Fruit fly (Drosophila melanogaster): Measurements from ENCODE around the gene Alg12.

DNA sequence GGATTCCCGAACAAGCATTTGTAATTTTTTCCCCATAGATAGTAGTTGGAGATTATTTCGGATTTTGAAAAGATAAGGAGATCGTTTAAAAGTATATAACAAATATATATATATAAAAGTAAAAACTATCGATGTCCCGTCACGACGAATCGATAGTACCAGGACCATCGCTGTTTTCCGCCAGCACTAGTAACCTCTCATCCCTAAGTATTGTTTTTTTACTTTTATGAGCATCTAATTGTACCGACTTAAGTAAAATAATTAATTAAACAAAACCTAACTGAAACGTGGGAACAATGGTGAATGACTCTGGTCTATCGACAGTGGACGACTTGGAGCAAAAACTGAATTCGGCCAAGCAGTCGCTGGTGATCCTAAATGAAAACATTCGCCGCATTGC, 15.6 kb upstream of the Alg12 start, which contains the start of gene Pnn:
- TF ChIP-seq CTCF (optimal IDR thresholded peaks at IDR 0.05) = no peak
- TF ChIP-seq CG8478 (optimal IDR thresholded peaks at IDR 0.05) = no peak

Data from S2 (cell line).